Worm (Caenorhabditis elegans) whole organism, L1 larva: ENCODE results near the gene F48B9.1.

Source experiments
- C34B4.2 ChIP-seq: sonication (generic microtip); optimal IDR thresholded peaks from 2 replicates; lab custom pipeline; 2017; ENCODE audit warnings: mild to moderate bottlenecking, missing genetic modification characterization, missing compliant biosample characterization
- F16B12.6 ChIP-seq: fragments of 150-350 bp; optimal IDR thresholded peaks from 2 replicates; lab custom pipeline; 2014; ENCODE audit warnings: missing biosample characterization, missing genetic modification characterization
- Y116A8C.19 ChIP-seq: sonication (generic microtip); optimal IDR thresholded peaks from 2 replicates; lab custom pipeline; 2016; ENCODE audit warnings: missing compliant biosample characterization, missing genetic modification characterization, borderline replicate concordance
- aha-1 ChIP-seq: fragments of 150-350 bp; optimal IDR thresholded peaks from 2 replicates; lab custom pipeline; 2014; ENCODE audit warnings: missing biosample characterization, missing genetic modification characterization
- alr-1 ChIP-seq: fragments of 200-800 bp; sonication (Bioruptor generic); optimal IDR thresholded peaks from 2 replicates; lab custom pipeline; 2018; ENCODE audit warnings: borderline replicate concordance, mild to moderate bottlenecking, missing genetic modification characterization, missing compliant biosample characterization
- ama-1 ChIP-seq: fragments of 150-350 bp; optimal IDR thresholded peaks from 2 replicates; lab custom pipeline; 2014
- blmp-1 ChIP-seq: fragments of 150-350 bp; optimal IDR thresholded peaks from 2 replicates; lab custom pipeline; 2014; ENCODE audit warnings: missing biosample characterization, missing genetic modification characterization
- ceh-82 ChIP-seq, 3 experiments: fragments of 150-350 bp in 1 of 3; sonication (generic microtip) in 2 of 3; optimal IDR thresholded peaks; 2 replicates each; lab custom pipeline; 2014 to 2017; ENCODE audit warnings: missing biosample characterization in 3 of 3, missing genetic modification characterization in 3 of 3
- ceh-90 ChIP-seq: sonication (generic microtip); optimal IDR thresholded peaks from 2 replicates; lab custom pipeline; 2016; ENCODE audit warnings: missing genetic modification characterization, missing compliant biosample characterization
- ces-1 ChIP-seq: fragments of 150-350 bp; optimal IDR thresholded peaks from 2 replicates; lab custom pipeline; 2014; ENCODE audit warnings: missing biosample characterization, missing genetic modification reagents, missing genetic modification characterization
- dpl-1 ChIP-seq, 3 experiments: fragments of 150-350 bp in 2 of 3; sonication (generic microtip) in 1 of 3; optimal IDR thresholded peaks; 2 replicates each; lab custom pipeline; 2014 to 2017; ENCODE audit warnings: missing biosample characterization in 3 of 3, missing genetic modification characterization in 3 of 3, missing genetic modification reagents in 3 of 3
- egl-13 ChIP-seq: sonication (generic microtip); optimal IDR thresholded peaks from 2 replicates; lab custom pipeline; 2016; ENCODE audit warnings: missing genotype, missing genetic modification reagents, missing genetic modification characterization, missing compliant biosample characterization
- egl-27 ChIP-seq, 2 experiments: fragments of 150-350 bp in 1 of 2; sonication (generic microtip); optimal IDR thresholded peaks; 3 replicates each; lab custom pipeline; 2017 to 2018; ENCODE audit warnings: missing biosample characterization in 2 of 2, missing genetic modification characterization in 2 of 2, missing genetic modification reagents in 2 of 2
- elt-2 ChIP-seq: sonication (generic microtip); optimal IDR thresholded peaks from 2 replicates; lab custom pipeline; 2016; ENCODE audit warnings: missing genetic modification characterization, mild to moderate bottlenecking, inconsistent platforms, missing compliant biosample characterization, missing genetic modification reagents
- elt-3 ChIP-seq, 6 experiments: fragments of 150-350 bp in 1 of 6; sonication (generic microtip); optimal IDR thresholded peaks; 2 replicates each; lab custom pipeline; 2017 to 2018; ENCODE audit warnings: missing biosample characterization in 6 of 6, missing genetic modification characterization in 6 of 6, inconsistent platforms in 1 of 6
- fkh-8 ChIP-seq: sonication (generic microtip); optimal IDR thresholded peaks from 2 replicates; lab custom pipeline; 2016; ENCODE audit warnings: mild to moderate bottlenecking, missing genetic modification characterization, missing compliant biosample characterization
- fos-1 ChIP-seq: fragments of 150-350 bp; optimal IDR thresholded peaks from 2 replicates; lab custom pipeline; 2014; ENCODE audit warnings: missing biosample characterization, missing genetic modification characterization
- grh-1 ChIP-seq: fragments of 200-800 bp; sonication (Bioruptor generic); IDR thresholded peaks from 2 replicates; pipeline ENCODE4 v1.3.6; 2022; ENCODE audit warnings: missing genetic modification reagents, missing genetic modification characterization, missing compliant biosample characterization
- hpl-2 ChIP-seq: fragments of 150-350 bp; optimal IDR thresholded peaks from 2 replicates; lab custom pipeline; 2014; ENCODE audit warnings: missing biosample characterization, missing genetic modification reagents, missing genetic modification characterization
- irx-1 ChIP-seq: sonication (generic microtip); optimal IDR thresholded peaks from 2 replicates; lab custom pipeline; 2016; ENCODE audit warnings: missing genetic modification characterization, missing compliant biosample characterization
- lin-15B ChIP-seq: fragments of 150-350 bp; sonication (generic microtip); optimal IDR thresholded peaks from 3 replicates; lab custom pipeline; 2014; ENCODE audit warnings: missing biosample characterization, missing genetic modification characterization
- lsy-2 ChIP-seq, 2 experiments: fragments of 150-350 bp; optimal IDR thresholded peaks; 2 replicates each; lab custom pipeline; 2014; ENCODE audit warnings: missing biosample characterization in 2 of 2, missing genetic modification characterization in 2 of 2
- mab-9 ChIP-seq: fragments of 200-800 bp; sonication (Bioruptor generic); IDR thresholded peaks from 2 replicates; pipeline ENCODE4 v1.3.6; 2022; ENCODE audit warnings: missing genetic modification reagents, missing genetic modification characterization, missing compliant biosample characterization
- mdl-1 ChIP-seq, 2 experiments: fragments of 150-350 bp; optimal IDR thresholded peaks; 2 replicates each; lab custom pipeline; 2014 to 2017; ENCODE audit warnings: missing biosample characterization in 2 of 2, missing genetic modification characterization in 2 of 2, inconsistent platforms in 1 of 2
- mep-1 ChIP-seq: fragments of 150-350 bp; optimal IDR thresholded peaks from 2 replicates; lab custom pipeline; 2014; ENCODE audit warnings: missing biosample characterization, missing genetic modification characterization
- nhr-19 ChIP-seq: fragments of 200-800 bp; sonication (Bioruptor generic); conservative IDR thresholded peaks from 2 replicates; pipeline ENCODE4 v1.3.6; 2022; ENCODE audit warnings: missing genetic modification characterization, missing compliant biosample characterization
- nhr-20 ChIP-seq: sonication (generic microtip); optimal IDR thresholded peaks from 2 replicates; lab custom pipeline; 2016; ENCODE audit warnings: mild to moderate bottlenecking, missing genetic modification characterization, missing compliant biosample characterization
- nhr-237 ChIP-seq: fragments of 150-350 bp; optimal IDR thresholded peaks from 2 replicates; lab custom pipeline; 2014; ENCODE audit warnings: missing biosample characterization, missing genetic modification characterization
- nhr-71 ChIP-seq: sonication (generic microtip); optimal IDR thresholded peaks from 2 replicates; lab custom pipeline; 2016; ENCODE audit warnings: mild to moderate bottlenecking, missing genetic modification characterization, moderate library complexity, missing compliant biosample characterization
- nhr-77 ChIP-seq: fragments of 150-350 bp; optimal IDR thresholded peaks from 2 replicates; lab custom pipeline; 2014; ENCODE audit warnings: missing biosample characterization, missing genetic modification characterization
- nhr-84 ChIP-seq: sonication (generic microtip); optimal IDR thresholded peaks from 2 replicates; lab custom pipeline; 2017; ENCODE audit warnings: missing biosample characterization, missing genetic modification characterization
- nhr-85 ChIP-seq: sonication (generic microtip); peaks from one replicate; lab custom pipeline; 2016; ENCODE audit warnings: missing genetic modification characterization, inconsistent platforms, missing compliant biosample characterization
- pag-3 ChIP-seq: sonication (generic microtip); optimal IDR thresholded peaks from 2 replicates; lab custom pipeline; 2017; ENCODE audit warnings: missing genetic modification characterization, mild to moderate bottlenecking, missing compliant biosample characterization, antibody characterized with exemption, borderline replicate concordance; ENCODE audit not compliant: insufficient read depth
- snpc-4 ChIP-seq: fragments of 150-350 bp; optimal IDR thresholded peaks from 2 replicates; lab custom pipeline; 2014; ENCODE audit warnings: missing biosample characterization, missing genetic modification characterization
- sox-4 ChIP-seq: sonication (generic microtip); optimal IDR thresholded peaks from 2 replicates; lab custom pipeline; 2016; ENCODE audit warnings: missing genetic modification characterization, missing compliant biosample characterization
- sup-37 ChIP-seq: fragments of 200-800 bp; sonication (Bioruptor generic); optimal IDR thresholded peaks from 2 replicates; lab custom pipeline; 2018; ENCODE audit warnings: mild to moderate bottlenecking, missing genetic modification characterization, missing compliant biosample characterization
- swsn-7 ChIP-seq: sonication (generic microtip); optimal IDR thresholded peaks from 2 replicates; lab custom pipeline; 2016; ENCODE audit warnings: missing genetic modification characterization, missing compliant biosample characterization
- unc-86 ChIP-seq: sonication (generic microtip); optimal IDR thresholded peaks from 2 replicates; lab custom pipeline; 2016; ENCODE audit warnings: missing genetic modification characterization, missing compliant biosample characterization
- vab-15 ChIP-seq: sonication (generic microtip); optimal IDR thresholded peaks from 2 replicates; lab custom pipeline; 2017; ENCODE audit warnings: missing genotype, mild to moderate bottlenecking, missing genetic modification characterization, missing compliant biosample characterization
- ztf-11 ChIP-seq, 2 experiments: sonication (generic microtip); optimal IDR thresholded peaks; 2 replicates each; lab custom pipeline; 2016 to 2017; ENCODE audit warnings: missing genetic modification characterization in 2 of 2, missing biosample characterization in 1 of 2, missing compliant biosample characterization in 1 of 2

The F48B9.1 gene

DNA sequence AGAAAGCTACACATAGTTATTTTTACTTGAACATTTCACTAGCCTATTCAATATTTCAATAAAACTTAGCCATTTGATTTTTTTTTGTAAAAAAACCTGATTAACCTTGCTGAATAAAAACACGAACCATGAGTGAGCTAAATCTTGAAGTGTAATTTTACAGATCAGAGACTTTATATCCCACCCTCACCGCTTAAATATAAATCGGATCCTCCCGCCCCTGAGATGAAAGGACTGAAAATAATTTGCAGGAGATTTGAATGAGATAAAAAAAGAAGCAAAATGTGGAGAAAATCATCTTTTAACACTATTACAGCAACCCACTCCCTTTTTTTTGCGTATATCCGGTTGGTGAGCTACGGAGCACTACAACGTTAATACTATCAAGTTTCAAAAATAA, 30.7 kb upstream of the F48B9.1 start, which contains the start of gene npax-2:
TSS of gene npax-2 (minus strand) at position 101 of the 400 bp plus-strand sequence.
- TF ChIP-seq aha-1 (tag; lab: Kevin White, UChicago) (no peak), mep-1 (tag; lab: Kevin White, UChicago) (no peak), nhr-85 (tag; lab: Kevin White, UChicago) (no peak), fos-1 (no peak), C34B4.2 (tag; lab: Kevin White, UChicago) (no peak), Y116A8C.19 (tag; lab: Kevin White, UChicago) (no peak), nhr-19 (GFP tag; lab: Robert Waterston, UW) (no peak), mdl-1 (tag; optimal IDR thresholded peaks at IDR 0.05; lab: Kevin White, UChicago) (no peak), vab-15 (no peak), snpc-4 (tag; lab: Kevin White, UChicago) (no peak), ceh-90 (no peak), ceh-82 (tag; optimal IDR thresholded peaks at IDR 0.05; lab: Kevin White, UChicago) (no peak), sup-37 (GFP tag; lab: Kevin White, UChicago) (no peak), nhr-237 (tag; lab: Kevin White, UChicago) (no peak), F16B12.6 (tag; lab: Kevin White, UChicago) (no peak), pag-3 (tag; lab: Kevin White, UChicago) (no peak), nhr-77 (tag; lab: Kevin White, UChicago) (no peak), egl-27 (tag; optimal IDR thresholded peaks at IDR 0.05; lab: Kevin White, UChicago) (no peak)

DNA sequence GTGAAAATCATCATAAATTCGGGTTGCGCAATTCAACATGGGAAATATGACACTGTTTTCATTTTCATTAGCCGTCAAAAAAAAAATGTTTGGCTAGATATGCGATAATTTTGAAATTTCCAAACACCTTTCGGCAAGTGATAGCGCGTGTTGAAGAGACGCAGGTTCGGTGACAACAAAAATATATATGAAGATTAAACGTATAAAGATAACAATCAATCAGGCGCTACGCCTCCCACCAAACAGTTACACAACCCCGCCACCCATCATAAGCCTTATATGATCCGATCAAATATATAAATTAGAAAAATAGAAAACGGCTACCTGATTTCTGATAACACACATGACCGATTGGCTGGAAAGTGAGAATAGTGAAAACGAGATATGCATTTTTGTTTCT, 28.6 kb upstream of the F48B9.1 start:
- TF ChIP-seq nhr-84 (tag; lab: Kevin White, UChicago) (no peak), elt-3 (tag; optimal IDR thresholded peaks at IDR 0.05; lab: Kevin White, UChicago) (peak in 1 of 6 experiments; percentile 32), nhr-85 (tag; lab: Kevin White, UChicago) (peak; percentile 71), blmp-1 (tag; lab: Kevin White, UChicago) (peak; percentile 87), dpl-1 (GFP tag; optimal IDR thresholded peaks at IDR 0.05; lab: Kevin White, UChicago) (no peak)

DNA sequence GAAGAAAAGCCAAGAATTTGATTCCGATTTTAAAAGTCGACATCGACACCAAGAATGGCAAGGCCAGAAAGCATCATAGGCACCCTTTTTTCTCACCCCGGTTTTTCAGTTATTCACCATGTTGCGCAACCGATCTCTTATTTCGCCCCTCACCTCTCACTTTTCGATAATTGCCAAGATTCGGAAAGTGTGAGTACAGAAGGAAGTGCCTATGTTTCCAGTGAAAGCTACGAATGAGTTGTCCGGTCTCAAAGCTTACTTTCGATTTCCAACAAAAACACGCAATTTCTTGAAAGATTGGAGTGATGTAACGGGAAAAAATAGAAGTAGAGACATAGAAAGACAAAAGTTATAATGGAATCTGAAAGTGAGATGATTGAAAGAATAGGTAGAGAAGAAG, 26.9 kb upstream of the F48B9.1 start:
- TF ChIP-seq nhr-71 (tag; lab: Kevin White, UChicago) (no peak), lin-15B (tag; lab: Kevin White, UChicago) (no peak), blmp-1 (tag; lab: Kevin White, UChicago) (peak; percentile 70)

DNA sequence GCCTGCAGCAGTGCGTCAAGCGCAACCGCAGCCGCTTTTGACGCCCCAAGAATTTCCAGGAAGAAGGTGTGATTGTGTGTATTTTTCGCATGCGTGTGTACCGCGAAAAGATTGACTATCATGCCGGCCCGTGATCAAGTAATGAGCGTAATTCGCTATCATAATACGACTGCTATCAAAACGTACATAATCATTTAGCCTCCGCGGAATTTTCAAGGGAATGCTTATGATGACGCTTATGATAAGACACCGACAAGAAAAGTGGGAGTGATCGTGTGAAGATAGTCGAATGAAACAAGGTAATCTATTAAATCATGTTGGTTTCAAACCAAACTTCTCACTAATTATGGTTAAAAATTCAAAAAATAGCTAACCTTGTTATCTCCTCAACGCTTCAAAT, 22.8 kb upstream of the F48B9.1 start:
- TF ChIP-seq hpl-2, result no peak
- TF ChIP-seq snpc-4 (tag; lab: Kevin White, UChicago), result no peak
- TF ChIP-seq fkh-8 (tag; lab: Kevin White, UChicago), result no peak
- no peak for TF ChIP-seq egl-13 (tag; lab: Kevin White, UChicago)
- no peak for TF ChIP-seq irx-1
- TF ChIP-seq ama-1 (lab: Kevin White, UChicago), result no peak
- no peak for TF ChIP-seq ztf-11 (tag; optimal IDR thresholded peaks at IDR 0.05; lab: Kevin White, UChicago)
- peak; percentile 36 for TF ChIP-seq nhr-85 (tag; lab: Kevin White, UChicago)
- TF ChIP-seq swsn-7 (tag; lab: Kevin White, UChicago), result no peak
- peak; percentile 78 for TF ChIP-seq elt-2 (tag; lab: Kevin White, UChicago)
- TF ChIP-seq alr-1 (tag; lab: Kevin White, UChicago), result no peak
- no peak for TF ChIP-seq nhr-19 (GFP tag; lab: Robert Waterston, UW)
- peak in 1 of 6 experiments; percentile 50 for TF ChIP-seq elt-3 (tag; optimal IDR thresholded peaks at IDR 0.05; lab: Kevin White, UChicago)
- TF ChIP-seq lsy-2 (tag; optimal IDR thresholded peaks at IDR 0.05; lab: Kevin White, UChicago), result no peak
- TF ChIP-seq nhr-71 (tag; lab: Kevin White, UChicago), result no peak
- no peak for TF ChIP-seq dpl-1 (GFP tag; optimal IDR thresholded peaks at IDR 0.05; lab: Kevin White, UChicago)
- TF ChIP-seq unc-86, result no peak
- TF ChIP-seq nhr-20 (tag; lab: Kevin White, UChicago), result no peak
- no peak for TF ChIP-seq mab-9
- TF ChIP-seq grh-1 (GFP tag; lab: Robert Waterston, UW), result no peak
- TF ChIP-seq ces-1, result no peak
- no peak for TF ChIP-seq sox-4 (tag; lab: Kevin White, UChicago)
- TF ChIP-seq aha-1 (tag; lab: Kevin White, UChicago), result no peak
